Worm (Caenorhabditis elegans) whole organism, L4 larva: ENCODE data around the gene fbxb-47.
"Not testable (repeated sequence)": the region's sequence is repeated elsewhere in the genome, so short reads cannot be mapped to it uniquely, and the experiment has no call there.

Source experiments
- nhr-11 ChIP-seq: fragments of 150-350 bp; optimal IDR thresholded peaks from 2 replicates; lab custom pipeline; 2014; ENCODE audit warnings: missing biosample characterization, missing genetic modification characterization
- nhr-237 ChIP-seq: sonication (generic microtip); optimal IDR thresholded peaks from 2 replicates; lab custom pipeline; 2017; ENCODE audit warnings: missing biosample characterization, missing genetic modification characterization
- vab-7 ChIP-seq: fragments of 200-800 bp; sonication (Bioruptor generic); IDR thresholded peaks from 2 replicates; pipeline ENCODE4 v1.3.6; 2022; ENCODE audit warnings: missing genetic modification reagents, missing genetic modification characterization, missing compliant biosample characterization

ce11 chrII:1700518-1701091, 2.7 kb downstream of the fbxb-47 start:
- not testable (repeated sequence) for TF ChIP-seq nhr-237 (tag; lab: Kevin White, UChicago); nhr-11 (tag; lab: Kevin White, UChicago); vab-7 (GFP tag; lab: Robert Waterston, UW)
